Fruit fly (Drosophila melanogaster) whole organism, embryonic: ENCODE measurements around the gene Sys1.

ENCODE experiments used
- Antp ChIP-seq: fragments of 200-800 bp; sonication (Bioruptor generic); optimal IDR thresholded peaks from 3 replicates; lab custom pipeline; 2016; ENCODE audit warnings: missing biosample characterization, missing genetic modification characterization
- Bdp1 ChIP-seq: fragments of 200-800 bp; sonication (Bioruptor generic); optimal IDR thresholded peaks from 3 replicates; lab custom pipeline; 2016; ENCODE audit warnings: missing biosample characterization, missing genetic modification characterization
- Bgb ChIP-seq: fragments of 200-800 bp; sonication (Bioruptor generic); IDR thresholded peaks from 2 replicates; pipeline ENCODE4 v1.3.6; 2022; ENCODE audit warnings: missing biosample characterization, missing genetic modification characterization; ENCODE audit not compliant: partially characterized antibody
- CG10979 ChIP-seq: fragments of 200-800 bp; sonication (Bioruptor generic); optimal IDR thresholded peaks from 2 replicates; lab custom pipeline; 2018; ENCODE audit warnings: missing biosample characterization, mild to moderate bottlenecking, missing genetic modification characterization, moderate library complexity
- CG11560 ChIP-seq: fragments of 200-800 bp; sonication (Bioruptor generic); IDR thresholded peaks from 3 replicates; pipeline ENCODE4 v1.3.6; 2022; ENCODE audit warnings: missing biosample characterization, missing genetic modification characterization
- CG14860 ChIP-seq: fragments of 200-800 bp; sonication (Bioruptor generic); IDR thresholded peaks from 3 replicates; pipeline ENCODE4 v1.3.6; 2022; ENCODE audit warnings: missing biosample characterization, missing genetic modification characterization; ENCODE audit not compliant: partially characterized antibody
- CG15514 ChIP-seq: fragments of 200-800 bp; sonication (Bioruptor generic); optimal IDR thresholded peaks from 3 replicates; lab custom pipeline; 2017; ENCODE audit warnings: missing biosample characterization, missing genetic modification characterization, mild to moderate bottlenecking, moderate library complexity, missing genetic modification reagents
- CG15601 ChIP-seq: fragments of 200-800 bp; sonication (Bioruptor generic); optimal IDR thresholded peaks from 3 replicates; lab custom pipeline; 2019; ENCODE audit warnings: missing biosample characterization, mild to moderate bottlenecking, missing genetic modification characterization, moderate library complexity
- CG1792 ChIP-seq: fragments of 200-800 bp; sonication (Bioruptor generic); optimal IDR thresholded peaks from 2 replicates; lab custom pipeline; 2016; ENCODE audit warnings: missing biosample characterization, missing genetic modification characterization
- CG2120 ChIP-seq: fragments of 200-800 bp; sonication (Bioruptor generic); optimal IDR thresholded peaks from 3 replicates; lab custom pipeline; 2016; ENCODE audit warnings: missing biosample characterization, missing genetic modification characterization
- CG2202 ChIP-seq: fragments of 200-800 bp; sonication (Bioruptor generic); optimal IDR thresholded peaks from 2 replicates; lab custom pipeline; 2018; ENCODE audit warnings: missing biosample characterization, mild to moderate bottlenecking, missing genetic modification characterization
- CG2678 ChIP-seq: fragments of 200-800 bp; sonication (Bioruptor generic); optimal IDR thresholded peaks from 3 replicates; lab custom pipeline; 2019; ENCODE audit warnings: missing biosample characterization, mild to moderate bottlenecking, missing genetic modification characterization, moderate library complexity
- CG6689 ChIP-seq: fragments of 200-800 bp; sonication (Bioruptor generic); IDR thresholded peaks from 2 replicates; pipeline ENCODE4 v1.3.6; 2022; ENCODE audit warnings: missing biosample characterization, missing genetic modification characterization
- CG6765 ChIP-seq: fragments of 200-800 bp; sonication (Bioruptor generic); optimal IDR thresholded peaks from 3 replicates; lab custom pipeline; 2017; ENCODE audit warnings: missing biosample characterization, mild to moderate bottlenecking, missing genetic modification characterization
- CG6791 ChIP-seq: fragments of 200-800 bp; sonication (Bioruptor generic); IDR thresholded peaks from 3 replicates; pipeline ENCODE4 v1.3.6; 2022; ENCODE audit warnings: missing biosample characterization, missing genetic modification characterization; ENCODE audit not compliant: partially characterized antibody
- CG6854 ChIP-seq: fragments of 200-800 bp; sonication (Bioruptor generic); optimal IDR thresholded peaks from 3 replicates; lab custom pipeline; 2017; ENCODE audit warnings: missing biosample characterization, mild to moderate bottlenecking, missing genetic modification characterization
- CG8089 ChIP-seq: fragments of 200-800 bp; sonication (Bioruptor generic); optimal IDR thresholded peaks from 3 replicates; lab custom pipeline; 2016; ENCODE audit warnings: missing biosample characterization, missing genetic modification characterization
- D19A ChIP-seq: fragments of 200-800 bp; optimal IDR thresholded peaks from 3 replicates; lab custom pipeline; 2019; ENCODE audit warnings: missing biosample characterization, mild to moderate bottlenecking, missing genetic modification characterization, moderate library complexity
- Eip74EF ChIP-seq, 2 experiments: fragments of 200-800 bp in 1 of 2; fragments of >200 bp in 1 of 2; sonication (Bioruptor generic) in 1 of 2; optimal IDR thresholded peaks; 2 replicates each; lab custom pipeline; 2017 to 2019; ENCODE audit warnings: missing biosample characterization in 2 of 2, missing genetic modification characterization in 2 of 2, mild to moderate bottlenecking in 1 of 2, moderate library complexity in 1 of 2
- Hr3 ChIP-seq: fragments of 200-800 bp; sonication (Bioruptor generic); optimal IDR thresholded peaks from 3 replicates; lab custom pipeline; 2016; ENCODE audit warnings: missing biosample characterization, missing genetic modification characterization
- Hr51 ChIP-seq, 2 experiments: fragments of 200-800 bp; sonication (Bioruptor generic); optimal IDR thresholded peaks; 2 replicates in 1 of 2; 3 replicates in 1 of 2; lab custom pipeline; 2016 to 2018; ENCODE audit warnings: missing biosample characterization in 2 of 2, missing genetic modification characterization in 2 of 2, mild to moderate bottlenecking in 1 of 2, moderate library complexity in 1 of 2
- Hr78 ChIP-seq, 2 experiments: fragments of 200-800 bp in 1 of 2; fragments of >200 bp in 1 of 2; sonication (Bioruptor generic) in 1 of 2; optimal IDR thresholded peaks; 2 replicates each; lab custom pipeline; 2017 to 2019; ENCODE audit warnings: missing biosample characterization in 2 of 2, missing genetic modification characterization in 2 of 2, mild to moderate bottlenecking in 1 of 2, moderate library complexity in 1 of 2
- NfI ChIP-seq: fragments of 200-800 bp; sonication (Bioruptor generic); optimal IDR thresholded peaks from 3 replicates; lab custom pipeline; 2018; ENCODE audit warnings: missing biosample characterization, mild to moderate bottlenecking, missing genetic modification characterization, moderate library complexity
- PHDP ChIP-seq: fragments of 200-800 bp; sonication (Bioruptor generic); optimal IDR thresholded peaks from 3 replicates; lab custom pipeline; 2018; ENCODE audit warnings: missing biosample characterization, mild to moderate bottlenecking, missing genetic modification characterization, moderate library complexity
- bbx ChIP-seq: fragments of 200-800 bp; sonication (Bioruptor generic); IDR thresholded peaks from 2 replicates; pipeline ENCODE4 v1.3.6; 2022; ENCODE audit warnings: missing biosample characterization, missing genetic modification characterization; ENCODE audit not compliant: partially characterized antibody
- chinmo ChIP-seq: fragments of 200-800 bp; sonication (Bioruptor generic); IDR thresholded peaks from 4 replicates; pipeline ENCODE4 v1.3.6; 2022; ENCODE audit warnings: missing biosample characterization, missing genetic modification characterization; ENCODE audit not compliant: partially characterized antibody
- chm ChIP-seq: fragments of 200-800 bp; sonication (Bioruptor generic); IDR thresholded peaks from 2 replicates; pipeline ENCODE4 v1.3.6; 2022; ENCODE audit warnings: missing biosample characterization, missing genetic modification characterization
- crol ChIP-seq: fragments of 200-800 bp; sonication (Bioruptor generic); IDR thresholded peaks from 2 replicates; pipeline ENCODE4 v1.3.6; 2022; ENCODE audit warnings: missing biosample characterization, missing genetic modification characterization
- dpn ChIP-seq, 2 experiments: fragments of 200-800 bp; sonication (Bioruptor generic); optimal IDR thresholded peaks; 3 replicates each; lab custom pipeline; 2016; ENCODE audit warnings: missing biosample characterization in 2 of 2, missing genetic modification characterization in 2 of 2
- esg ChIP-seq: fragments of 200-800 bp; sonication (Bioruptor generic); conservative IDR thresholded peaks from 2 replicates; pipeline ENCODE4 v1.3.6; 2022; ENCODE audit warnings: missing biosample characterization, missing genetic modification characterization
- ewg ChIP-seq: fragments of 200-800 bp; sonication (Bioruptor generic); optimal IDR thresholded peaks from 3 replicates; lab custom pipeline; 2017; ENCODE audit warnings: mild to moderate bottlenecking, missing biosample characterization, missing genetic modification reagents, missing genetic modification characterization
- ftz-f1 ChIP-seq: fragments of 200-800 bp; sonication (Bioruptor generic); optimal IDR thresholded peaks from 2 replicates; lab custom pipeline; 2016; ENCODE audit warnings: missing biosample characterization, missing genetic modification characterization
- gro ChIP-seq: fragments of 200-800 bp; sonication (Bioruptor generic); optimal IDR thresholded peaks from 2 replicates; lab custom pipeline; 2016; ENCODE audit warnings: missing biosample characterization, missing genetic modification characterization
- her ChIP-seq: fragments of 200-800 bp; sonication (Bioruptor generic); optimal IDR thresholded peaks from 2 replicates; lab custom pipeline; 2016; ENCODE audit warnings: missing biosample characterization, missing genetic modification characterization
- pb ChIP-seq: fragments of 200-800 bp; sonication (Bioruptor generic); optimal IDR thresholded peaks from 3 replicates; lab custom pipeline; 2016; ENCODE audit warnings: missing biosample characterization, missing genetic modification characterization
- pfk ChIP-seq: fragments of 200-800 bp; sonication (Bioruptor generic); optimal IDR thresholded peaks from 2 replicates; lab custom pipeline; 2018; ENCODE audit warnings: missing biosample characterization, mild to moderate bottlenecking, missing genetic modification characterization, moderate library complexity
- salm ChIP-seq: fragments of 200-800 bp; sonication (Bioruptor generic); optimal IDR thresholded peaks from 2 replicates; lab custom pipeline; 2018; ENCODE audit warnings: missing biosample characterization, mild to moderate bottlenecking, missing genetic modification characterization
- scrt ChIP-seq: fragments of 200-800 bp; sonication (Bioruptor generic); optimal IDR thresholded peaks from 2 replicates; lab custom pipeline; 2018; ENCODE audit warnings: missing biosample characterization, mild to moderate bottlenecking, missing genetic modification characterization, moderate library complexity
- sd ChIP-seq: fragments of 200-800 bp; sonication (Bioruptor generic); optimal IDR thresholded peaks from 3 replicates; lab custom pipeline; 2018; ENCODE audit warnings: missing biosample characterization, mild to moderate bottlenecking, missing genetic modification characterization, moderate library complexity
- seq ChIP-seq: fragments of 200-800 bp; sonication (Bioruptor generic); IDR thresholded peaks from 2 replicates; pipeline ENCODE4 v1.3.6; 2022; ENCODE audit warnings: missing biosample characterization, missing genetic modification characterization
- stwl ChIP-seq: fragments of 200-800 bp; sonication (Bioruptor generic); optimal IDR thresholded peaks from 3 replicates; lab custom pipeline; 2018; ENCODE audit warnings: missing biosample characterization, mild to moderate bottlenecking, missing genetic modification characterization, moderate library complexity
- tna ChIP-seq: fragments of 200-800 bp; sonication (Bioruptor generic); IDR thresholded peaks from 2 replicates; pipeline ENCODE4 v1.3.6; 2022; ENCODE audit warnings: missing biosample characterization, missing genetic modification characterization; ENCODE audit not compliant: partially characterized antibody
- vnd ChIP-seq: fragments of 200-800 bp; sonication (Bioruptor generic); IDR thresholded peaks from 3 replicates; pipeline ENCODE4 v1.3.6; 2022; ENCODE audit warnings: missing biosample characterization, missing genetic modification characterization; ENCODE audit not compliant: partially characterized antibody
- vvl ChIP-seq: fragments of 200-800 bp; sonication (Bioruptor generic); IDR thresholded peaks from 2 replicates; pipeline ENCODE4 v1.3.6; 2022; ENCODE audit warnings: missing biosample characterization, missing genetic modification characterization
- zen2 ChIP-seq: fragments of 200-800 bp; sonication (Bioruptor generic); IDR thresholded peaks from 3 replicates; pipeline ENCODE4 v1.3.6; 2022; ENCODE audit warnings: missing biosample characterization, missing genetic modification characterization; ENCODE audit not compliant: partially characterized antibody

The Sys1 gene

DNA sequence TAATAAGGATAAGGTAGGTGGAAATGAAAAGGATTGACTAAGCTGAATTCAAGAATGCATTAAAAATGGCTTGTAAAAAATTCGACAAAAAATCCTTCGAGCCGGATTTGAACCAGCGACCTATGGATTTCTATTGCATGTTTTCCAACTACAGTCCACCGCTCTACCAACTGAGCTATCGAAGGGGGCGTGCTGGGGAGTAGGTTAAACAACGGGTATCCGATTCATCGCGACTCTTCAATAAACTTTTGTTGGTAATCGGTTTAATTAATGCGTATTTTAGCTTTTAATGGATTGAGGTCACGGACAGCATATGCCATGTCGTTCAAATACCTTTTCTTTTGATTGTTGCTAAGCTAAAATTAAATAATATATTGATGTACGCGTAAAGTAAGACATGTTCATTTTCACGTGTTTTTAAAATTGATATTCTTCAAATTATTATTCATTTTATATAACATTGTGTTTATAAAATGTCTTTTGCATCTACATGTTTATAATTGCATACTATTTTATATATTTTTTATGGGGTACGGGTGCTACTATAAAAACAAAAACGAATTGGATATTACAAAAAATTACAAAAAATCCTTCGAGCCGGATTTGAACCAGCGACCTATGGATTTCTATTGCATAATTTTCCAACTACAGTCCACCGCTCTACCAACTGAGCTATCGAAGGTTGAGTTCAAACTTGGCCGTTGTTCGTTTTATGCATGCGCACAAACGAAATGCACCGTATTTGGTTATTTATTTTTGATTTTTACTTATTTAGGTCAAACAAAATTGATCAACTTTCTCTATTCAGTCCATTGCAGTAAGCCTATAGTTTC, 15.6 kb downstream of the Sys1 start (continued):
- no peak for TF ChIP-seq scrt
- TF ChIP-seq D19A (tag; lab: Kevin White, UChicago): peak; percentile 52
- peak; percentile 75 for TF ChIP-seq crol (GFP tag; lab: Robert Waterston, UW)
- TF ChIP-seq CG14860 (GFP tag; lab: Robert Waterston, UW): peak; percentile 52
- no peak for TF ChIP-seq Hr3 (GFP tag; lab: Kevin White, UChicago)
- TF ChIP-seq Bdp1 (GFP tag; lab: Kevin White, UChicago): peak; percentile 98
- TF ChIP-seq CG11560 (tag; lab: Robert Waterston, UW): no peak
- peak; percentile 67 for TF ChIP-seq vvl (GFP tag; lab: Robert Waterston, UW)
- peak; percentile 88 for TF ChIP-seq bbx (GFP tag; lab: Robert Waterston, UW)
- TF ChIP-seq tna: peak; percentile 76
- no peak for TF ChIP-seq CG6689 (GFP tag; lab: Robert Waterston, UW)
- TF ChIP-seq chm: peak; percentile 7; the same call in 1 of the 2 replicates
- TF ChIP-seq zen2 (GFP tag; lab: Robert Waterston, UW): peak; percentile 18; the same call in 2 of the 3 replicates
- peak; percentile 70 for TF ChIP-seq Bgb (GFP tag; lab: Robert Waterston, UW)
- peak; percentile 35 for TF ChIP-seq vnd
- TF ChIP-seq Hr78 (GFP tag; optimal IDR thresholded peaks at IDR 0.05; lab: Kevin White, UChicago): peak in 1 of 2 experiments; percentile 71
- TF ChIP-seq ewg (GFP tag; lab: Kevin White, UChicago): no peak
- TF ChIP-seq chinmo: peak; percentile 52; the same call in 3 of the 4 replicates
- TF ChIP-seq ftz-f1 (GFP tag; lab: Kevin White, UChicago): peak; percentile 69
- TF ChIP-seq gro (GFP tag; lab: Kevin White, UChicago): peak; percentile 17
- TF ChIP-seq esg (GFP tag; lab: Robert Waterston, UW): no peak
- TF ChIP-seq CG8089 (GFP tag; lab: Kevin White, UChicago): no peak
- TF ChIP-seq CG6791 (GFP tag; lab: Robert Waterston, UW): peak; percentile 95
- TF ChIP-seq sd (tag; lab: Kevin White, UChicago): peak; percentile 42
- TF ChIP-seq CG6854 (GFP tag; lab: Kevin White, UChicago): no peak

DNA sequence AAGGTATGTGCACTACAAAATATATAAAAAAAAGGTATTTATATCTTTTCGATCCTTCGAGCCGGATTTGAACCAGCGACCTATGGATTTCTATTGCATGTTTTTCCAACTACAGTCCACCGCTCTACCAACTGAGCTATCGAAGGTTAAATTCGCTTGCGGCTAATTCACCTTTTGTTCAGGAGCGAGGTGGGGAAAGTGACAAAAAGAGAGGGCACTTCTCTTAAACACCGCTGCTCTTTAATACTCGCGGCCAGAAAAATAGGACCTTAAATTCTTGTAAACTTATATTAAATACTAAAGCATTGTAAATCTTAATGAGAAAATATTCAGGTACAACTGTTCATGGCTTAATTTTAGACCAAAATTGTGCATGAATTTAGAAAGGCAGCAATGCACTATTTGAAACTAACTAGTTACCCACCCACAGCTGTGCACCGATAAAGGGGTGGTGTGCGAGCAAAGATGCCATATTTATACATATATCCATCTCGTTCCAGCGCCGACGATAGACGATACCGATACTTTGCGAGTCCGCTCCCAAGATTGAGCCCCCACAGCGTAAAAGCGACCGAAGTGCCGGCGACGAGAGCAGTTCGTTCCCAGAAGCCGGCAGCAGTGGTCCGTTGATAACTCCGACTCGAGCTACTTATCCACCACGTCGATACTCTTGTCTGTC, 16.5 kb downstream of the Sys1 start:
- TF ChIP-seq pb (GFP tag; lab: Kevin White, UChicago) (peak; percentile 92), her (GFP tag; lab: Kevin White, UChicago) (peak; percentile 95), CG10979 (peak; percentile 98), CG2202 (tag; lab: Kevin White, UChicago) (peak; percentile 98), dpn (GFP tag; optimal IDR thresholded peaks at IDR 0.05; lab: Kevin White, UChicago) (peak; percentile 98), Antp (GFP tag; lab: Kevin White, UChicago) (peak; percentile 96), CG6765 (GFP tag; lab: Kevin White, UChicago) (peak; percentile 98), CG2120 (GFP tag; lab: Kevin White, UChicago) (peak; percentile 99), CG1792 (GFP tag; lab: Kevin White, UChicago) (peak; percentile 96), Eip74EF (GFP tag; optimal IDR thresholded peaks at IDR 0.05; lab: Kevin White, UChicago) (peak in 1 of 2 experiments; percentile 98), pfk (GFP tag; lab: Kevin White, UChicago) (peak; percentile 73), NfI (peak; percentile 97), stwl (tag; lab: Kevin White, UChicago) (peak; percentile 80), salm (tag; lab: Kevin White, UChicago) (peak; percentile 96), CG15601 (tag; lab: Kevin White, UChicago) (peak; percentile 96), ftz-f1 (GFP tag; lab: Kevin White, UChicago) (peak; percentile 88), CG15514 (GFP tag; lab: Kevin White, UChicago) (peak; percentile 95), gro (GFP tag; lab: Kevin White, UChicago) (peak; percentile 98), Hr51 (GFP tag; optimal IDR thresholded peaks at IDR 0.05; lab: Kevin White, UChicago) (peak; percentile 97 to 98), CG2678 (tag; lab: Kevin White, UChicago) (peak; percentile 98), PHDP (peak; percentile 99), seq (GFP tag; lab: Robert Waterston, UW) (peak; percentile 99)
